Worm (Caenorhabditis elegans) whole organism, young adult: ENCODE measurements around the gene tex-2.

ENCODE experiments used
- C17E4.6 ChIP-seq: fragments of 200-800 bp; sonication (Bioruptor generic); IDR thresholded peaks from 2 replicates; pipeline ENCODE4 v1.3.6; 2022; ENCODE audit warnings: missing genetic modification reagents, missing genetic modification characterization, missing compliant biosample characterization
- F10E7.11 ChIP-seq: sonication (generic microtip); optimal IDR thresholded peaks from 2 replicates; lab custom pipeline; 2017; ENCODE audit warnings: mild to moderate bottlenecking, missing genetic modification characterization, moderate library complexity, missing compliant biosample characterization
- F37B4.10 ChIP-seq: fragments of 200-800 bp; sonication (Bioruptor generic); IDR thresholded peaks from 2 replicates; pipeline ENCODE4 v1.3.6; 2022; ENCODE audit warnings: missing genetic modification characterization, missing compliant biosample characterization
- Y53G8AR.9 ChIP-seq: fragments of 200-800 bp; sonication (Bioruptor generic); conservative IDR thresholded peaks from 2 replicates; pipeline ENCODE4 v1.3.6; 2022; ENCODE audit warnings: missing genetic modification reagents, missing genetic modification characterization, missing compliant biosample characterization
- Y95B8A.8 ChIP-seq: fragments of 200-800 bp; sonication (Bioruptor generic); IDR thresholded peaks from 2 replicates; pipeline ENCODE4 v1.3.6; 2022; ENCODE audit warnings: missing genetic modification reagents, missing genetic modification characterization, missing compliant biosample characterization
- ZK185.1 ChIP-seq: sonication (generic microtip); optimal IDR thresholded peaks from 2 replicates; lab custom pipeline; 2016; ENCODE audit warnings: mild to moderate bottlenecking, missing genetic modification characterization, missing compliant biosample characterization; ENCODE audit not compliant: poor library complexity, severe bottlenecking
- atf-7 ChIP-seq: sonication (generic microtip); optimal IDR thresholded peaks from 2 replicates; lab custom pipeline; 2017; ENCODE audit warnings: mild to moderate bottlenecking, missing genetic modification characterization, missing compliant biosample characterization
- bed-1 ChIP-seq: fragments of 200-800 bp; sonication (Bioruptor generic); IDR thresholded peaks from 2 replicates; pipeline ENCODE4 v1.3.6; 2022; ENCODE audit warnings: missing genetic modification reagents, missing genetic modification characterization, missing compliant biosample characterization
- bed-2 ChIP-seq: fragments of 200-800 bp; sonication (Bioruptor generic); IDR thresholded peaks from 2 replicates; pipeline ENCODE4 v1.3.6; 2022; ENCODE audit warnings: missing genetic modification reagents, missing genetic modification characterization, missing compliant biosample characterization
- cebp-1 ChIP-seq, 2 experiments: fragments of 200-800 bp in 1 of 2; sonication (Bioruptor generic) in 1 of 2; sonication (generic microtip) in 1 of 2; IDR thresholded peaks in 1 of 2; optimal IDR thresholded peaks in 1 of 2; 2 replicates each; pipeline versions ENCODE4 v1.3.6 to Lab custom; 2017 to 2022; ENCODE audit warnings: missing compliant biosample characterization in 2 of 2, missing genetic modification characterization in 2 of 2, mild to moderate bottlenecking in 1 of 2, missing genetic modification reagents in 1 of 2, moderate library complexity in 1 of 2
- ceh-58 ChIP-seq: fragments of 200-800 bp; sonication (Bioruptor generic); IDR thresholded peaks from 2 replicates; pipeline ENCODE4 v1.3.6; 2022; ENCODE audit warnings: missing genetic modification characterization, missing compliant biosample characterization
- hlh-12 ChIP-seq: sonication (generic microtip); optimal IDR thresholded peaks from 2 replicates; lab custom pipeline; 2016; ENCODE audit warnings: missing genetic modification characterization, missing compliant biosample characterization
- hmg-20 ChIP-seq: fragments of 200-800 bp; sonication (Bioruptor generic); IDR thresholded peaks from 2 replicates; pipeline ENCODE4 v1.3.6; 2022; ENCODE audit warnings: missing genetic modification reagents, missing genetic modification characterization, missing compliant biosample characterization
- hsf-1 ChIP-seq: fragments of 200-800 bp; sonication (Bioruptor generic); IDR thresholded peaks from 2 replicates; pipeline ENCODE4 v1.3.6; 2022; ENCODE audit warnings: missing genetic modification reagents, missing genetic modification characterization, missing compliant biosample characterization
- madf-10 ChIP-seq: sonication (generic microtip); optimal IDR thresholded peaks from 2 replicates; lab custom pipeline; 2016; ENCODE audit warnings: mild to moderate bottlenecking, missing genetic modification characterization, missing compliant biosample characterization
- madf-3 ChIP-seq: fragments of 200-800 bp; sonication (Bioruptor generic); IDR thresholded peaks from 2 replicates; pipeline ENCODE4 v1.3.6; 2022; ENCODE audit warnings: missing genetic modification reagents, missing genetic modification characterization, missing compliant biosample characterization
- nfya-2 ChIP-seq: fragments of 200-800 bp; sonication (Bioruptor generic); IDR thresholded peaks from 2 replicates; pipeline ENCODE4 v1.3.6; 2022; ENCODE audit warnings: missing genetic modification reagents, missing genetic modification characterization, missing compliant biosample characterization
- nfyb-1 ChIP-seq: fragments of 200-800 bp; sonication (Bioruptor generic); IDR thresholded peaks from 2 replicates; pipeline ENCODE4 v1.3.6; 2022; ENCODE audit warnings: missing genetic modification reagents, missing genetic modification characterization, missing compliant biosample characterization
- nhr-80 ChIP-seq: sonication (generic microtip); optimal IDR thresholded peaks from 2 replicates; lab custom pipeline; 2016; ENCODE audit warnings: missing genetic modification characterization, missing compliant biosample characterization
- nhr-90 ChIP-seq: sonication (generic microtip); optimal IDR thresholded peaks from 2 replicates; lab custom pipeline; 2016; ENCODE audit warnings: missing genotype, mild to moderate bottlenecking, missing genetic modification characterization, missing compliant biosample characterization
- pbrm-1 ChIP-seq: fragments of 200-800 bp; sonication (Bioruptor generic); IDR thresholded peaks from 2 replicates; pipeline ENCODE4 v1.3.6; 2022; ENCODE audit warnings: missing genetic modification reagents, missing genetic modification characterization, missing compliant biosample characterization
- snpc-1.1 ChIP-seq: sonication (generic microtip); optimal IDR thresholded peaks from 2 replicates; lab custom pipeline; 2017; ENCODE audit warnings: missing genetic modification characterization, mild to moderate bottlenecking, missing compliant biosample characterization, antibody characterized with exemption, moderate library complexity, missing genotype, missing genetic modification reagents; ENCODE audit not compliant: insufficient read depth
- snpc-3.4 ChIP-seq: sonication (generic microtip); optimal IDR thresholded peaks from 2 replicates; lab custom pipeline; 2017; ENCODE audit warnings: missing genetic modification characterization, mild to moderate bottlenecking, missing compliant biosample characterization, antibody characterized with exemption, moderate library complexity, missing genotype, missing genetic modification reagents
- snpc-4 ChIP-seq, 5 experiments: fragments of 150-350 bp in 1 of 5; sonication (generic microtip) in 4 of 5; optimal IDR thresholded peaks; 2 replicates each; lab custom pipeline; 2014 to 2018; ENCODE audit warnings: missing genetic modification characterization in 5 of 5, missing biosample characterization in 3 of 5, antibody characterized with exemption in 2 of 5, mild to moderate bottlenecking in 2 of 5, missing compliant biosample characterization in 2 of 5, missing genotype in 2 of 5, moderate library complexity in 2 of 5, missing genetic modification reagents in 1 of 5
- sptf-2 ChIP-seq: fragments of 200-800 bp; sonication (Bioruptor generic); optimal IDR thresholded peaks from 2 replicates; lab custom pipeline; 2018; ENCODE audit warnings: mild to moderate bottlenecking, missing genetic modification characterization, missing compliant biosample characterization
- unc-62 ChIP-seq: fragments of 150-350 bp; optimal IDR thresholded peaks from 2 replicates; lab custom pipeline; 2014; ENCODE audit warnings: missing biosample characterization, missing genetic modification reagents, missing genetic modification characterization
- zfh-2 ChIP-seq: fragments of 200-800 bp; sonication (Bioruptor generic); conservative IDR thresholded peaks from 2 replicates; pipeline ENCODE4 v1.3.6; 2022; ENCODE audit warnings: missing genetic modification reagents, missing genetic modification characterization, missing compliant biosample characterization
- ztf-22 ChIP-seq: fragments of 200-800 bp; sonication (Bioruptor generic); optimal IDR thresholded peaks from 2 replicates; lab custom pipeline; 2018; ENCODE audit warnings: mild to moderate bottlenecking, missing genetic modification characterization, moderate library complexity, missing compliant biosample characterization

Gene tex-2

DNA sequence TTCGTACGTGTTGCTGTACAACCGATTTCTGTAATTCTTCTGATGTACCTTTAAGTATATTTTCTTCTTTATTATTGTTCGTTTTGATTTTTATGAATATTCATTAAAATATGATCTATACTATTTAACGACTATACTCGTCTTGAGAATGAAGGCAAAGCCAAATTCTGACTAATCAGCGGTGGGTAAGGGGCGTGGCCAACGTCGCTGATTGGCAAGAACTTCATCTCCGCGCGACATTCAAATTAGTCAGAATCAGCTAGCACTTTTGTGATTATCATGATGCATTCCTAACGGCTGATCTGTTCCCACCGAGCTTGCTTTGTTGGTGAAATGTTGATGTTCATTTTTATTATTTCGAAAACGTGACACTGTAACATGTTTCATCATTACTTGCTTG, 6.5 kb downstream of the tex-2 start:
- TF ChIP-seq nfyb-1 (GFP tag; lab: Robert Waterston, UW) = peak; percentile 87
- no peak for TF ChIP-seq cebp-1 (GFP tag; IDR thresholded peaks at IDR 0.05; lab: Robert Waterston, UW)
- peak; percentile 36 for TF ChIP-seq cebp-1 (tag; optimal IDR thresholded peaks at IDR 0.05; lab: Kevin White, UChicago)
- TF ChIP-seq snpc-4 (GFP tag; optimal IDR thresholded peaks at IDR 0.05; lab: Kevin White, UChicago) = no peak
- TF ChIP-seq snpc-4 (tag; optimal IDR thresholded peaks at IDR 0.05; lab: Kevin White, UChicago) = peak in 1 of 4 experiments; percentile 13
- TF ChIP-seq hlh-12 (tag; lab: Kevin White, UChicago) = no peak
- TF ChIP-seq Y53G8AR.9 (GFP tag; lab: Robert Waterston, UW) = 0 out of 2 replicates have a peak, but pooled peaks have one; percentile 45

DNA sequence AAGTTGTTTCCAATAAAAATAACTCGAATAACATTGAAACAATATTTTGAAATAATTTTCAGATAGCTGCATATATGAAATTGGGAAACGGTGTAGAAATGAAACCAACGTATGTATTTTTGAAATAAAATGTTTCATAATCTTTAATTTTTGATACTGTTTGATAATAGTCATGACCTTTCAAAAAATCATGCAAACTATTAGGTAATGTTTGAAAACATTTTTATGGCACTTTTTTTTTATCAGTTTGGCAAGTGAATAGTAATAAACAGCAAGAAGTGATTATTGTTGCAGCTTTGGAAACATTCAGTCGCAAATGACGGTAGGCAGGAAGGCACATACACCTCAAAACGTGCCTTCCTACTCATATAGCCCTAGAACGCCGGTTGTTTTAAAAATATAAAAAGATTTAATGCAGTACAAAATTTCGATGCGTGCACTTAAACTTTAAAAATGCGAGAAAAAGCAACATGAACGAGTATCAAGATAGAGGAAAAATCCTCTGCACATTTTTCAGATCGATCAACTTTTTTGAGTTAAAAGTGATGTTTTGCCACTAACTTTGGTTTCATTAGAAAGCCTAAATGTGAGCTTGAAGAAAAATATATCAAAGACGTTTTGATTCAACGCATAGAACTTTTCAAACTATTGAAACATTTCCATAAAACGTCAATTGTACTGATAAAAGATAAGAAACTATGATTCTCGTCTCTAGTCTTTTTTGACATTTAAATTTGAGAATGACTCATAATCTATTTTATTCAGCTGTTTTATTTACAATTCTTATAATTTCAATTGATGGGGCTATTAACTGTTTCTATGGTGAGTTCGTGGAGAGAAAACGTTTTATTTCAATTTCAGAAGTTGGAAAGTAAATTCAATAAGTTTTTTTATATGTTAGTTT, 7.8 kb downstream of the tex-2 start, which contains the start of gene F55C12.19:
TSS of gene F55C12.19 (plus strand) at position 735 of the 904 bp plus-strand sequence.
- TF ChIP-seq unc-62 = peak; percentile 36
- peak; percentile 19 for TF ChIP-seq nhr-80 (tag; lab: Kevin White, UChicago)
- no peak for TF ChIP-seq madf-10 (tag; lab: Kevin White, UChicago)
- TF ChIP-seq sptf-2 (GFP tag; lab: Kevin White, UChicago) = no peak
- no peak for TF ChIP-seq F10E7.11 (tag; lab: Kevin White, UChicago)

- no peak for TF ChIP-seq pbrm-1 (GFP tag; lab: Robert Waterston, UW)
- TF ChIP-seq nhr-90 (tag; lab: Kevin White, UChicago) = no peak
- TF ChIP-seq hsf-1 = no peak
- TF ChIP-seq nfya-2 (GFP tag; lab: Robert Waterston, UW) = no peak
- peak; percentile 38 for TF ChIP-seq nhr-80 (tag; lab: Kevin White, UChicago)
- no peak for TF ChIP-seq ceh-58 (GFP tag; lab: Robert Waterston, UW)
- no peak for TF ChIP-seq hmg-20
- TF ChIP-seq sptf-2 (GFP tag; lab: Kevin White, UChicago) = no peak
Observed at ce11 chrII:5863893-5864292, 9.5 kb downstream of the tex-2 start, which contains the start of gene tag-234. Gene tag-234, plus strand, starts transcription at chrII:5864193.

ce11 chrII:5860621-5861020, 12.8 kb downstream of the tex-2 start:
- TF ChIP-seq snpc-1.1 (tag; lab: Kevin White, UChicago) (no peak), bed-1 (GFP tag; lab: Robert Waterston, UW) (no peak), ztf-22 (GFP tag; lab: Kevin White, UChicago) (no peak), F37B4.10 (GFP tag; lab: Robert Waterston, UW) (no peak), snpc-3.4 (tag; lab: Kevin White, UChicago) (no peak), bed-2 (GFP tag; lab: Robert Waterston, UW) (no peak), atf-7 (tag; lab: Kevin White, UChicago) (no peak), zfh-2 (GFP tag; lab: Robert Waterston, UW) (no peak), madf-3 (GFP tag; lab: Robert Waterston, UW) (no peak), C17E4.6 (GFP tag; lab: Robert Waterston, UW) (no peak), ZK185.1 (tag; lab: Kevin White, UChicago) (no peak)
- TF ChIP-seq, all 124 proteins: peak for 0

- TF ChIP-seq Y95B8A.8 (GFP tag; lab: Robert Waterston, UW) = no peak
Observed at ce11 chrII:5858322-5858721, 15.1 kb downstream of the tex-2 start, which contains the start of gene F55C12.4. Gene F55C12.4, minus strand, starts transcription at chrII:5858422.
